Worm (Caenorhabditis elegans): Measurements from ENCODE around the gene C05C10.7.

Gene C05C10.7

ce11 chrII:9984866-9985336, 46.1 kb upstream of the C05C10.7 start (continued):
- peak; percentile 87 for TF ChIP-seq sem-4 (tag; optimal IDR thresholded peaks at IDR 0.05)
- peak; percentile 73 for TF ChIP-seq lin-39 (tag; optimal IDR thresholded peaks at IDR 0.05)
- peak; percentile 8 for TF ChIP-seq egl-27 (tag; optimal IDR thresholded peaks at IDR 0.05)

ce11 chrII:9982437-9982836, 43.7 kb upstream of the C05C10.7 start:
- TF ChIP-seq lin-11 (tag; optimal IDR thresholded peaks at IDR 0.05), result no peak
- TF ChIP-seq unc-55 (GFP tag; optimal IDR thresholded peaks at IDR 0.05), result no peak
- TF ChIP-seq sma-9 (GFP tag; optimal IDR thresholded peaks at IDR 0.05), result no peak
- no peak for TF ChIP-seq sma-9 (tag; optimal IDR thresholded peaks at IDR 0.05)

ce11 chrII:9981760-9982159, 43.0 kb upstream of the C05C10.7 start, which contains the start of gene sdz-38:
Gene sdz-38 (minus strand): TSS chrII:9981860.
- TF ChIP-seq C34F6.9 (tag; optimal IDR thresholded peaks at IDR 0.05) (no peak), sma-3 (GFP tag; optimal IDR thresholded peaks at IDR 0.05) (no peak), snpc-4 (tag; optimal IDR thresholded peaks at IDR 0.05) (no peak), ZK546.5 (tag; optimal IDR thresholded peaks at IDR 0.05) (no peak), ceh-82 (tag; optimal IDR thresholded peaks at IDR 0.05) (no peak), ceh-16 (tag; optimal IDR thresholded peaks at IDR 0.05) (no peak), ztf-11 (tag; optimal IDR thresholded peaks at IDR 0.05) (no peak), nhr-237 (tag; optimal IDR thresholded peaks at IDR 0.05) (no peak), elt-1 (tag; optimal IDR thresholded peaks at IDR 0.05) (no peak), lin-11 (tag; optimal IDR thresholded peaks at IDR 0.05) (no peak), mbf-1 (tag; optimal IDR thresholded peaks at IDR 0.05) (no peak), nhr-21 (tag; optimal IDR thresholded peaks at IDR 0.05) (no peak), lsy-2 (tag; optimal IDR thresholded peaks at IDR 0.05) (no peak), mab-5 (tag; optimal IDR thresholded peaks at IDR 0.05) (no peak), nhr-23 (tag; optimal IDR thresholded peaks at IDR 0.05) (no peak), zag-1 (tag; optimal IDR thresholded peaks at IDR 0.05) (no peak), unc-62 (GFP tag; optimal IDR thresholded peaks at IDR 0.05) (no peak)

- TF ChIP-seq sma-9 (GFP tag; optimal IDR thresholded peaks at IDR 0.05), result no peak
- TF ChIP-seq sma-9 (tag; optimal IDR thresholded peaks at IDR 0.05), result no peak
- no peak for TF ChIP-seq gmeb-1 (tag; optimal IDR thresholded peaks at IDR 0.05)
- TF ChIP-seq peb-1 (tag; optimal IDR thresholded peaks at IDR 0.05), result no peak
- no peak for TF ChIP-seq ztf-11 (tag; optimal IDR thresholded peaks at IDR 0.05)
Measured at ce11 chrII:9980077-9980631, 41.4 kb upstream of the C05C10.7 start, which contains the start of gene ZK892.6. Gene ZK892.6 (minus strand): TSS chrII:9980127.

- TF ChIP-seq unc-55 (GFP tag; optimal IDR thresholded peaks at IDR 0.05) (no peak), lin-11 (tag; optimal IDR thresholded peaks at IDR 0.05) (no peak), nhr-77 (tag; optimal IDR thresholded peaks at IDR 0.05) (no peak), elt-1 (tag; optimal IDR thresholded peaks at IDR 0.05) (no peak), nhr-23 (tag; optimal IDR thresholded peaks at IDR 0.05) (no peak), unc-39 (tag; optimal IDR thresholded peaks at IDR 0.05) (no peak), sma-3 (GFP tag; optimal IDR thresholded peaks at IDR 0.05) (no peak), blmp-1 (tag; optimal IDR thresholded peaks at IDR 0.05; ENCODE audit: insufficient read depth) (no peak), fos-1 (tag; optimal IDR thresholded peaks at IDR 0.05) (no peak), sma-9 (GFP tag; optimal IDR thresholded peaks at IDR 0.05) (no peak), sma-9 (tag; optimal IDR thresholded peaks at IDR 0.05) (no peak), nhr-237 (tag; optimal IDR thresholded peaks at IDR 0.05) (no peak), R02D3.7 (tag; optimal IDR thresholded peaks at IDR 0.05) (no peak), aly-2 (tag; optimal IDR thresholded peaks at IDR 0.05) (no peak), zag-1 (tag; optimal IDR thresholded peaks at IDR 0.05) (no peak), crh-2 (tag; optimal IDR thresholded peaks at IDR 0.05) (no peak), snpc-4 (tag; optimal IDR thresholded peaks at IDR 0.05) (no peak), dmd-4 (tag; optimal IDR thresholded peaks at IDR 0.05) (no peak), ztf-4 (tag; optimal IDR thresholded peaks at IDR 0.05) (no peak), ceh-82 (tag; optimal IDR thresholded peaks at IDR 0.05) (no peak), F13H6.1 (tag; optimal IDR thresholded peaks at IDR 0.05) (no peak)
Measured at ce11 chrII:9976405-9976804, 37.6 kb upstream of the C05C10.7 start, which contains the start of gene R53.8. Gene R53.8 (plus strand): TSS chrII:9976705.
